Worm (Caenorhabditis elegans) whole organism, L3 larva: ENCODE results near the gene F36D3.1.

Experiments
- R02D3.7 ChIP-seq: fragments of 150-350 bp; optimal IDR thresholded peaks from 2 replicates; lab custom pipeline; 2014; ENCODE audit warnings: missing biosample characterization, missing genetic modification characterization
- ceh-16 ChIP-seq: sonication (generic microtip); optimal IDR thresholded peaks from 2 replicates; lab custom pipeline; 2017; ENCODE audit warnings: missing biosample characterization, missing genetic modification characterization
- ceh-28 ChIP-seq: fragments of 150-350 bp; optimal IDR thresholded peaks from 2 replicates; lab custom pipeline; 2014; ENCODE audit warnings: missing biosample characterization, missing genetic modification reagents, missing genetic modification characterization
- ceh-82 ChIP-seq: fragments of 150-350 bp; optimal IDR thresholded peaks from 2 replicates; lab custom pipeline; 2014; ENCODE audit warnings: missing biosample characterization, missing genetic modification characterization
- ceh-9 ChIP-seq: sonication (generic microtip); optimal IDR thresholded peaks from 2 replicates; lab custom pipeline; 2018; ENCODE audit warnings: missing biosample characterization, missing genetic modification characterization
- daf-12 ChIP-seq: fragments of 150-350 bp; optimal IDR thresholded peaks from 2 replicates; lab custom pipeline; 2014; ENCODE audit warnings: missing biosample characterization, missing genetic modification reagents, missing genetic modification characterization
- egl-27 ChIP-seq: sonication (generic microtip); optimal IDR thresholded peaks from 4 replicates; lab custom pipeline; 2017; ENCODE audit warnings: missing biosample characterization, missing genetic modification reagents, missing genetic modification characterization
- egl-5 ChIP-seq: fragments of 150-350 bp; optimal IDR thresholded peaks from 2 replicates; lab custom pipeline; 2017; ENCODE audit warnings: missing biosample characterization, missing genetic modification reagents, missing genetic modification characterization, inconsistent platforms
- elt-1 ChIP-seq: fragments of 150-350 bp; optimal IDR thresholded peaks from 2 replicates; lab custom pipeline; 2014; ENCODE audit warnings: missing biosample characterization, missing genetic modification characterization
- elt-2 ChIP-seq: sonication (generic microtip); optimal IDR thresholded peaks from 2 replicates; lab custom pipeline; 2016; ENCODE audit warnings: missing genetic modification reagents, mild to moderate bottlenecking, missing genetic modification characterization, missing compliant biosample characterization
- elt-3 ChIP-seq, 3 experiments: fragments of 150-350 bp in 1 of 3; sonication (generic microtip) in 2 of 3; optimal IDR thresholded peaks; 2 replicates in 2 of 3; 4 replicates in 1 of 3; lab custom pipeline; 2014 to 2017; ENCODE audit warnings: missing biosample characterization in 3 of 3, missing genetic modification characterization in 3 of 3
- eor-1 ChIP-seq, 2 experiments: fragments of 150-350 bp; optimal IDR thresholded peaks; 2 replicates each; lab custom pipeline; 2014 to 2018; ENCODE audit warnings: missing biosample characterization in 2 of 2, missing genetic modification characterization in 2 of 2
- fkh-2 ChIP-seq: fragments of 150-350 bp; optimal IDR thresholded peaks from 2 replicates; lab custom pipeline; 2014; ENCODE audit warnings: missing biosample characterization, missing genetic modification reagents, missing genetic modification characterization
- fos-1 ChIP-seq: fragments of 150-350 bp; optimal IDR thresholded peaks from 2 replicates; lab custom pipeline; 2014; ENCODE audit warnings: missing biosample characterization, missing genetic modification characterization
- hmg-11 ChIP-seq: sonication (generic microtip); optimal IDR thresholded peaks from 2 replicates; lab custom pipeline; 2016; ENCODE audit warnings: missing genetic modification characterization, missing compliant biosample characterization
- jun-1 ChIP-seq: fragments of 150-350 bp; optimal IDR thresholded peaks from 2 replicates; lab custom pipeline; 2014; ENCODE audit warnings: missing biosample characterization, missing genetic modification reagents, missing genetic modification characterization
- lin-39 ChIP-seq: fragments of 150-350 bp; optimal IDR thresholded peaks from 2 replicates; lab custom pipeline; 2018; ENCODE audit warnings: missing biosample characterization, missing genetic modification reagents, missing genetic modification characterization
- lsy-12 ChIP-seq: sonication (generic microtip); optimal IDR thresholded peaks from 2 replicates; lab custom pipeline; 2016; ENCODE audit warnings: mild to moderate bottlenecking, missing genetic modification characterization, missing compliant biosample characterization
- mdl-1 ChIP-seq: fragments of 150-350 bp; optimal IDR thresholded peaks from 2 replicates; lab custom pipeline; 2014; ENCODE audit warnings: missing biosample characterization, missing genetic modification characterization
- mml-1 ChIP-seq: fragments of 150-350 bp; sonication (generic microtip); optimal IDR thresholded peaks from 3 replicates; lab custom pipeline; 2014; ENCODE audit warnings: missing biosample characterization, missing genetic modification characterization
- nfya-1 ChIP-seq: sonication (generic microtip); optimal IDR thresholded peaks from 2 replicates; lab custom pipeline; 2017; ENCODE audit warnings: missing genetic modification characterization, mild to moderate bottlenecking, missing compliant biosample characterization, antibody characterized with exemption, moderate library complexity; ENCODE audit not compliant: insufficient read depth
- nhr-11 ChIP-seq: fragments of 150-350 bp; optimal IDR thresholded peaks from 2 replicates; lab custom pipeline; 2014; ENCODE audit warnings: missing biosample characterization, missing genetic modification characterization
- nhr-12 ChIP-seq: fragments of 150-350 bp; optimal IDR thresholded peaks from 2 replicates; lab custom pipeline; 2014; ENCODE audit warnings: missing biosample characterization, missing genetic modification characterization
- nhr-23 ChIP-seq: fragments of 150-350 bp; optimal IDR thresholded peaks from 2 replicates; lab custom pipeline; 2014; ENCODE audit warnings: missing biosample characterization, missing genetic modification reagents, missing genetic modification characterization
- nhr-237 ChIP-seq: fragments of 150-350 bp; optimal IDR thresholded peaks from 2 replicates; lab custom pipeline; 2014; ENCODE audit warnings: missing biosample characterization, missing genetic modification characterization
- nhr-28 ChIP-seq: fragments of 150-350 bp; optimal IDR thresholded peaks from 2 replicates; lab custom pipeline; 2014; ENCODE audit warnings: missing biosample characterization, missing genetic modification characterization
- nhr-43 ChIP-seq: sonication (generic microtip); optimal IDR thresholded peaks from 2 replicates; lab custom pipeline; 2016; ENCODE audit warnings: mild to moderate bottlenecking, missing genetic modification characterization, missing compliant biosample characterization; ENCODE audit not compliant: poor library complexity, severe bottlenecking
- nhr-76 ChIP-seq: fragments of 150-350 bp; sonication (generic microtip); optimal IDR thresholded peaks from 5 replicates; lab custom pipeline; 2014; ENCODE audit warnings: missing biosample characterization, missing genetic modification characterization
- nhr-77 ChIP-seq: fragments of 150-350 bp; optimal IDR thresholded peaks from 2 replicates; lab custom pipeline; 2014; ENCODE audit warnings: missing biosample characterization, missing genetic modification characterization
- snpc-4 ChIP-seq: fragments of 150-350 bp; optimal IDR thresholded peaks from 2 replicates; lab custom pipeline; 2014; ENCODE audit warnings: missing biosample characterization, missing genetic modification characterization
- tbx-2 ChIP-seq: sonication (generic microtip); optimal IDR thresholded peaks from 2 replicates; lab custom pipeline; 2016; ENCODE audit warnings: mild to moderate bottlenecking, missing genetic modification characterization, missing compliant biosample characterization
- unc-39 ChIP-seq: sonication (generic microtip); optimal IDR thresholded peaks from 4 replicates; lab custom pipeline; 2017; ENCODE audit warnings: missing biosample characterization, missing genetic modification characterization
- ztf-11 ChIP-seq: fragments of 150-350 bp; optimal IDR thresholded peaks from 2 replicates; lab custom pipeline; 2014; ENCODE audit warnings: missing biosample characterization, missing genetic modification characterization
- ztf-4 ChIP-seq: fragments of 150-350 bp; optimal IDR thresholded peaks from 2 replicates; lab custom pipeline; 2014; ENCODE audit warnings: missing biosample characterization, missing genetic modification characterization

Gene F36D3.1

ce11 chrV:16522242-16522641 is 23.1 kb downstream of the F36D3.1 start, which contains the start of gene srw-34:
Gene srw-34, minus strand, starts transcription at chrV:16522342.
- TF ChIP-seq nhr-43 (tag; lab: Kevin White, UChicago) (no peak), elt-3 (tag; optimal IDR thresholded peaks at IDR 0.05; lab: Kevin White, UChicago) (no peak), eor-1 (tag; optimal IDR thresholded peaks at IDR 0.05; lab: Kevin White, UChicago) (no peak), R02D3.7 (tag; lab: Kevin White, UChicago) (no peak), snpc-4 (no peak), ztf-11 (tag; lab: Kevin White, UChicago) (no peak), mml-1 (no peak), tbx-2 (no peak), ceh-9 (tag; lab: Kevin White, UChicago) (no peak), lsy-12 (tag; lab: Kevin White, UChicago) (no peak), ceh-82 (tag; lab: Kevin White, UChicago) (no peak), fkh-2 (tag; lab: Kevin White, UChicago) (no peak), lin-39 (tag; lab: Kevin White, UChicago) (no peak), mdl-1 (tag; lab: Kevin White, UChicago) (no peak), ztf-4 (no peak), daf-12 (tag; lab: Kevin White, UChicago) (no peak), elt-1 (tag; lab: Kevin White, UChicago) (no peak), nhr-12 (tag; lab: Kevin White, UChicago) (no peak)

ce11 chrV:16526858-16527257 is 27.7 kb downstream of the F36D3.1 start, which contains the start of gene F36D3.8:
Gene F36D3.8, plus strand, starts transcription at chrV:16527158.
- TF ChIP-seq snpc-4 (no peak), nhr-28 (tag; lab: Kevin White, UChicago) (no peak), nhr-12 (tag; lab: Kevin White, UChicago) (no peak), nhr-43 (tag; lab: Kevin White, UChicago) (no peak), nhr-76 (tag; lab: Kevin White, UChicago) (no peak), nhr-11 (no peak), ceh-16 (tag; lab: Kevin White, UChicago) (no peak), lin-39 (tag; lab: Kevin White, UChicago) (no peak), nfya-1 (tag; lab: Kevin White, UChicago) (no peak), eor-1 (tag; optimal IDR thresholded peaks at IDR 0.05; lab: Kevin White, UChicago) (no peak), tbx-2 (no peak), mml-1 (no peak), unc-39 (tag; lab: Kevin White, UChicago) (no peak), R02D3.7 (tag; lab: Kevin White, UChicago) (no peak), ceh-28 (tag; lab: Kevin White, UChicago) (no peak), jun-1 (tag; lab: Kevin White, UChicago) (no peak), egl-5 (tag; lab: Kevin White, UChicago) (no peak)

ce11 chrV:16527796-16528195 is 28.6 kb downstream of the F36D3.1 start, which contains the start of gene F36D3.16:
Gene F36D3.16, plus strand, starts transcription at chrV:16528096.
- no peak for TF ChIP-seq nhr-77 (tag; lab: Kevin White, UChicago)
- TF ChIP-seq nhr-237 (tag; lab: Kevin White, UChicago), result no peak
- no peak for TF ChIP-seq nhr-28 (tag; lab: Kevin White, UChicago)
- no peak for TF ChIP-seq nhr-11
- TF ChIP-seq eor-1 (tag; optimal IDR thresholded peaks at IDR 0.05; lab: Kevin White, UChicago), result no peak
- no peak for TF ChIP-seq ceh-9 (tag; lab: Kevin White, UChicago)
- TF ChIP-seq egl-5 (tag; lab: Kevin White, UChicago), result no peak
- TF ChIP-seq nfya-1 (tag; lab: Kevin White, UChicago), result no peak
- TF ChIP-seq ztf-11 (tag; lab: Kevin White, UChicago), result no peak
- no peak for TF ChIP-seq egl-27 (tag; lab: Kevin White, UChicago)
- TF ChIP-seq hmg-11 (tag; lab: Kevin White, UChicago), result no peak
- no peak for TF ChIP-seq fkh-2 (tag; lab: Kevin White, UChicago)
- TF ChIP-seq nhr-43 (tag; lab: Kevin White, UChicago), result no peak
- TF ChIP-seq nhr-23 (tag; lab: Kevin White, UChicago), result no peak
- no peak for TF ChIP-seq lsy-12 (tag; lab: Kevin White, UChicago)

- TF ChIP-seq elt-2 (tag; lab: Kevin White, UChicago), result no peak
- TF ChIP-seq fos-1 (tag; lab: Kevin White, UChicago), result no peak
These were observed 34.8 kb downstream of the F36D3.1 start, which contains the start of gene cpr-2 for ce11 chrV:16534000-16534399. Gene cpr-2, minus strand, starts transcription at chrV:16534100.
